Worm (Caenorhabditis elegans) whole organism, young adult: ENCODE measurements around the gene C23G10.5.

Experiments used
- B0019.2 ChIP-seq: fragments of 200-800 bp; sonication (Bioruptor generic); conservative IDR thresholded peaks from 2 replicates; pipeline ENCODE4 v1.3.6; 2022; ENCODE audit warnings: missing genetic modification reagents, missing genetic modification characterization, missing compliant biosample characterization
- C17E4.6 ChIP-seq: fragments of 200-800 bp; sonication (Bioruptor generic); IDR thresholded peaks from 2 replicates; pipeline ENCODE4 v1.3.6; 2022; ENCODE audit warnings: missing genetic modification reagents, missing genetic modification characterization, missing compliant biosample characterization
- D2030.7 ChIP-seq: fragments of 200-800 bp; sonication (Bioruptor generic); IDR thresholded peaks from 2 replicates; pipeline ENCODE4 v1.3.6; 2022; ENCODE audit warnings: missing genetic modification reagents, missing genetic modification characterization, missing compliant biosample characterization
- F22D6.2 ChIP-seq: sonication (generic microtip); optimal IDR thresholded peaks from 2 replicates; lab custom pipeline; 2016; ENCODE audit warnings: mild to moderate bottlenecking, missing genetic modification characterization, missing compliant biosample characterization
- F33H1.4 ChIP-seq: fragments of 200-800 bp; sonication (Bioruptor generic); IDR thresholded peaks from 2 replicates; pipeline ENCODE4 v1.3.6; 2022; ENCODE audit warnings: missing genetic modification reagents, missing genetic modification characterization, missing compliant biosample characterization
- F52B5.7 ChIP-seq: sonication (generic microtip); optimal IDR thresholded peaks from 2 replicates; lab custom pipeline; 2016; ENCODE audit warnings: mild to moderate bottlenecking, missing genetic modification characterization, missing compliant biosample characterization
- Y95B8A.8 ChIP-seq: fragments of 200-800 bp; sonication (Bioruptor generic); IDR thresholded peaks from 2 replicates; pipeline ENCODE4 v1.3.6; 2022; ENCODE audit warnings: missing genetic modification reagents, missing genetic modification characterization, missing compliant biosample characterization
- aptf-3 ChIP-seq: fragments of 200-800 bp; sonication (Bioruptor generic); IDR thresholded peaks from 2 replicates; pipeline ENCODE4 v1.3.6; 2022; ENCODE audit warnings: missing genetic modification characterization, missing compliant biosample characterization
- atf-7 ChIP-seq: sonication (generic microtip); optimal IDR thresholded peaks from 2 replicates; lab custom pipeline; 2017; ENCODE audit warnings: mild to moderate bottlenecking, missing genetic modification characterization, missing compliant biosample characterization
- athp-1 ChIP-seq: sonication (generic microtip); optimal IDR thresholded peaks from 2 replicates; lab custom pipeline; 2017; ENCODE audit warnings: mild to moderate bottlenecking, missing genetic modification characterization, missing compliant biosample characterization
- attf-3 ChIP-seq: fragments of 200-800 bp; sonication (Bioruptor generic); conservative IDR thresholded peaks from 2 replicates; pipeline ENCODE4 v1.3.6; 2022; ENCODE audit warnings: missing genetic modification reagents, missing genetic modification characterization, missing compliant biosample characterization
- ceh-91 ChIP-seq: fragments of 200-800 bp; sonication (Bioruptor generic); IDR thresholded peaks from 2 replicates; pipeline ENCODE4 v1.3.6; 2022; ENCODE audit warnings: missing genetic modification reagents, missing genetic modification characterization, missing compliant biosample characterization
- die-1 ChIP-seq: sonication (generic microtip); optimal IDR thresholded peaks from 2 replicates; lab custom pipeline; 2016; ENCODE audit warnings: missing genotype, mild to moderate bottlenecking, missing genetic modification characterization, missing compliant biosample characterization
- dox-1 ChIP-seq: fragments of 200-800 bp; sonication (Bioruptor generic); IDR thresholded peaks from 2 replicates; pipeline ENCODE4 v1.3.6; 2022; ENCODE audit warnings: missing genetic modification reagents, missing genetic modification characterization, missing compliant biosample characterization
- dpl-1 ChIP-seq: fragments of 150-350 bp; optimal IDR thresholded peaks from 2 replicates; lab custom pipeline; 2014; ENCODE audit warnings: missing biosample characterization, missing genetic modification reagents, missing genetic modification characterization
- efl-1 ChIP-seq: fragments of 150-350 bp; optimal IDR thresholded peaks from 2 replicates; lab custom pipeline; 2014; ENCODE audit warnings: missing biosample characterization, missing genetic modification reagents, missing genetic modification characterization
- egl-18 ChIP-seq: fragments of 200-800 bp; sonication (Bioruptor generic); IDR thresholded peaks from 2 replicates; pipeline ENCODE4 v1.3.6; 2022; ENCODE audit warnings: missing genetic modification reagents, missing genetic modification characterization, missing compliant biosample characterization
- egrh-3 ChIP-seq: fragments of 200-800 bp; sonication (Bioruptor generic); IDR thresholded peaks from 2 replicates; pipeline ENCODE4 v1.3.6; 2022; ENCODE audit warnings: missing genetic modification reagents, missing genetic modification characterization, missing compliant biosample characterization
- let-607 ChIP-seq, 2 experiments: fragments of 200-800 bp in 1 of 2; sonication (Bioruptor generic) in 1 of 2; sonication (generic microtip) in 1 of 2; optimal IDR thresholded peaks; 2 replicates each; lab custom pipeline; 2016 to 2018; ENCODE audit warnings: mild to moderate bottlenecking in 2 of 2, missing compliant biosample characterization in 2 of 2, missing genetic modification characterization in 2 of 2, moderate library complexity in 2 of 2, missing genotype in 1 of 2
- lin-40 ChIP-seq: sonication (generic microtip); optimal IDR thresholded peaks from 2 replicates; lab custom pipeline; 2016; ENCODE audit warnings: missing genetic modification characterization, mild to moderate bottlenecking, missing compliant biosample characterization, missing genotype, missing genetic modification reagents
- lin-54 ChIP-seq: fragments of 200-800 bp; sonication (Bioruptor generic); optimal IDR thresholded peaks from 2 replicates; lab custom pipeline; 2018; ENCODE audit warnings: mild to moderate bottlenecking, missing genetic modification characterization, missing compliant biosample characterization
- lsl-1 ChIP-seq: fragments of 200-800 bp; sonication (Bioruptor generic); optimal IDR thresholded peaks from 2 replicates; lab custom pipeline; 2018; ENCODE audit warnings: mild to moderate bottlenecking, missing genetic modification characterization, moderate library complexity, missing compliant biosample characterization
- madf-6 ChIP-seq: fragments of 200-800 bp; sonication (Bioruptor generic); IDR thresholded peaks from 2 replicates; pipeline ENCODE4 v1.3.6; 2022; ENCODE audit warnings: missing genetic modification reagents, missing genetic modification characterization, missing compliant biosample characterization
- madf-8 ChIP-seq: fragments of 200-800 bp; sonication (Bioruptor generic); conservative IDR thresholded peaks from 2 replicates; pipeline ENCODE4 v1.3.6; 2022; ENCODE audit warnings: missing genetic modification reagents, missing genetic modification characterization, missing compliant biosample characterization
- mcd-1 ChIP-seq: fragments of 200-800 bp; sonication (Bioruptor generic); IDR thresholded peaks from 2 replicates; pipeline ENCODE4 v1.3.6; 2022; ENCODE audit warnings: missing genetic modification reagents, missing genetic modification characterization, missing compliant biosample characterization
- nfya-2 ChIP-seq: fragments of 200-800 bp; sonication (Bioruptor generic); IDR thresholded peaks from 2 replicates; pipeline ENCODE4 v1.3.6; 2022; ENCODE audit warnings: missing genetic modification reagents, missing genetic modification characterization, missing compliant biosample characterization
- nhr-80 ChIP-seq: sonication (generic microtip); optimal IDR thresholded peaks from 2 replicates; lab custom pipeline; 2016; ENCODE audit warnings: missing genetic modification characterization, missing compliant biosample characterization
- nhr-90 ChIP-seq: sonication (generic microtip); optimal IDR thresholded peaks from 2 replicates; lab custom pipeline; 2016; ENCODE audit warnings: missing genotype, mild to moderate bottlenecking, missing genetic modification characterization, missing compliant biosample characterization
- rcor-1 ChIP-seq: fragments of 200-800 bp; sonication (Bioruptor generic); IDR thresholded peaks from 2 replicates; pipeline ENCODE4 v1.3.6; 2022; ENCODE audit warnings: missing genetic modification reagents, missing genetic modification characterization, missing compliant biosample characterization
- repo-1 ChIP-seq: sonication (generic microtip); optimal IDR thresholded peaks from 2 replicates; lab custom pipeline; 2017; ENCODE audit warnings: mild to moderate bottlenecking, missing genetic modification characterization, missing compliant biosample characterization
- tbp1 ChIP-seq: fragments of 200-800 bp; sonication (Bioruptor generic); optimal IDR thresholded peaks from 2 replicates; lab custom pipeline; 2018; ENCODE audit warnings: mild to moderate bottlenecking, missing genetic modification characterization, missing compliant biosample characterization
- xnd-1 ChIP-seq: sonication (generic microtip); optimal IDR thresholded peaks from 2 replicates; lab custom pipeline; 2016; ENCODE audit warnings: missing genotype, missing genetic modification reagents, missing genetic modification characterization, missing compliant biosample characterization
- zim-3 ChIP-seq: sonication (generic microtip); optimal IDR thresholded peaks from 2 replicates; lab custom pipeline; 2017; ENCODE audit warnings: mild to moderate bottlenecking, missing genetic modification characterization, moderate library complexity, missing compliant biosample characterization

C23G10.5 gene

ce11 chrIII:6149467-6150072, 41.3 kb upstream of the C23G10.5 start, which contains the start of the genes wht-7 and Y42G9A.1:
TSS of gene wht-7 (minus strand) at chrIII:6149597.
TSS of gene Y42G9A.1 (plus strand) at chrIII:6149961.
- TF ChIP-seq lin-40 (no peak), xnd-1 (peak; percentile 16), efl-1 (GFP tag; lab: Kevin White, UChicago) (peak; percentile 85), nfya-2 (GFP tag; lab: Robert Waterston, UW) (no peak), Y95B8A.8 (no peak), tbp1 (GFP tag; lab: Kevin White, UChicago) (peak; percentile 15), madf-6 (GFP tag; lab: Robert Waterston, UW) (peak; percentile 77), dox-1 (GFP tag; lab: Robert Waterston, UW) (peak; percentile 40; the same call in 1 of the 2 replicates), let-607 (tag; optimal IDR thresholded peaks at IDR 0.05; lab: Kevin White, UChicago) (peak in 1 of 2 experiments; percentile 12), nhr-80 (tag; lab: Kevin White, UChicago) (peak; percentile 83), atf-7 (tag; lab: Kevin White, UChicago) (peak; percentile 41), madf-8 (GFP tag; lab: Robert Waterston, UW) (peak; percentile 54), D2030.7 (peak; percentile 27; the same call in 1 of the 2 replicates), dpl-1 (GFP tag; lab: Kevin White, UChicago) (peak; percentile 28), repo-1 (peak; percentile 11), attf-3 (GFP tag; lab: Robert Waterston, UW) (peak; percentile 41; the same call in 1 of the 2 replicates), nhr-90 (tag; lab: Kevin White, UChicago) (no peak), F33H1.4 (0 out of 2 replicates have a peak, but pooled peaks have one; percentile 25), lin-54 (GFP tag; lab: Kevin White, UChicago) (peak; percentile 33), B0019.2 (GFP tag; lab: Robert Waterston, UW) (0 out of 2 replicates have a peak, but pooled peaks have one; percentile 16), lsl-1 (GFP tag; lab: Kevin White, UChicago) (peak; percentile 40), F22D6.2 (tag; lab: Kevin White, UChicago) (no peak), ceh-91 (GFP tag; lab: Robert Waterston, UW) (peak; percentile 43; the same call in 1 of the 2 replicates)
- TF ChIP-seq, all 124 proteins: peak for 18

ce11 chrIII:6152078-6152477, 38.8 kb upstream of the C23G10.5 start:
- TF ChIP-seq attf-3 (GFP tag; lab: Robert Waterston, UW), result peak; percentile 73
- TF ChIP-seq, all 124 proteins: peak for 1; not testable (repeated sequence) for 123

ce11 chrIII:6153112-6153511, 37.8 kb upstream of the C23G10.5 start:
- TF ChIP-seq mcd-1 (GFP tag; lab: Robert Waterston, UW) (peak; percentile 25; the same call in 1 of the 2 replicates), egrh-3 (GFP tag; lab: Robert Waterston, UW) (peak; percentile 83), C17E4.6 (GFP tag; lab: Robert Waterston, UW) (peak; percentile 31; the same call in 1 of the 2 replicates)

ce11 chrIII:6154586-6154985, 36.3 kb upstream of the C23G10.5 start:
- no peak for TF ChIP-seq die-1 (tag; lab: Kevin White, UChicago)
- no peak for TF ChIP-seq dpl-1 (GFP tag; lab: Kevin White, UChicago)
- no peak for TF ChIP-seq aptf-3
- no peak for TF ChIP-seq repo-1
- no peak for TF ChIP-seq rcor-1 (GFP tag; lab: Robert Waterston, UW)
- TF ChIP-seq athp-1 (tag; lab: Kevin White, UChicago), result no peak
- no peak for TF ChIP-seq zim-3 (tag; lab: Kevin White, UChicago)
- no peak for TF ChIP-seq nhr-90 (tag; lab: Kevin White, UChicago)
- TF ChIP-seq egl-18 (GFP tag; lab: Robert Waterston, UW), result no peak
- no peak for TF ChIP-seq F52B5.7
